Fruit fly (Drosophila melanogaster): ENCODE results near the gene CG6763.
A peak's percentile ranks its signal among the peaks of the same experiment; 100 is the strongest.

Gene CG6763

DNA sequence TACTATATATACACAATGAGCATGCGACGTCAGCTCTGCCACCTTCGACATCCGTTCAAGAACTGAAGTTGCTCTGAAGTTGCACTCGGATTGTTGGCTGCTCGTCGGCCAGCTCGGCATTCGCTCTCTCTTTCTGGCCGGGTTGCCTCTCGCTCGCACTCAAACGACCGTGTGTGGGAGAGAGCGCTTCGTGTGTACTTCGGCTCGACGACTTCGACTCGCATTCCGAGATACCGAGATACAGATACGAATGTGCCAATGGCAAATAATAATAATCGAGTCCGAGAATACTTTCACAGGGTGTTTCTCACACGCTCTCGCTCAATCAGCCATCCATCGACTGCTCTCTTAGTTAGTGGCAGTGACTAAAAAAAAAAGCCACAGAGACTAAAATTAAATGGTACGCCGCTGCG lies 11.6 kb downstream of the CG6763 start (continued):
- TF ChIP-seq MTF-1 (GFP tag; optimal IDR thresholded peaks at IDR 0.05; ENCODE audit: borderline replicate concordance) = peak; percentile 31
- no peak for TF ChIP-seq Ravus (GFP tag; IDR thresholded peaks at IDR 0.05)
- no peak for TF ChIP-seq Hr3 (GFP tag; optimal IDR thresholded peaks at IDR 0.05)
- TF ChIP-seq chm (GFP tag; IDR thresholded peaks at IDR 0.05) = no peak
- TF ChIP-seq CG10431 (GFP tag; optimal IDR thresholded peaks at IDR 0.05) = peak; percentile 20
- no peak for TF ChIP-seq CG2889 (GFP tag; IDR thresholded peaks at IDR 0.05)
- peak; percentile 91; the same call in 3 of the 4 replicates for TF ChIP-seq chinmo (GFP tag; IDR thresholded peaks at IDR 0.05; ENCODE audit: partially characterized antibody)
- TF ChIP-seq CG31224 (GFP tag; IDR thresholded peaks at IDR 0.05) = no peak
- peak; percentile 13 for TF ChIP-seq ERR (GFP tag; optimal IDR thresholded peaks at IDR 0.05)
- TF ChIP-seq CG17912 (GFP tag; optimal IDR thresholded peaks at IDR 0.05) = peak; percentile 45
- TF ChIP-seq CG11504 (tag; optimal IDR thresholded peaks at IDR 0.05) = peak; percentile 30
- no peak for TF ChIP-seq CG6683 (GFP tag; optimal IDR thresholded peaks at IDR 0.05)
- peak; percentile 24 for TF ChIP-seq CG1603 (tag; optimal IDR thresholded peaks at IDR 0.05)
- TF ChIP-seq Hr39 (optimal IDR thresholded peaks at IDR 0.05) = no peak
- TF ChIP-seq CG31388 (GFP tag; optimal IDR thresholded peaks at IDR 0.05) = no peak
- TF ChIP-seq Ada2b (GFP tag; IDR thresholded peaks at IDR 0.05) = no peak
- TF ChIP-seq eve (GFP tag; optimal IDR thresholded peaks at IDR 0.05) = no peak
- no peak for TF ChIP-seq Myb (GFP tag; optimal IDR thresholded peaks at IDR 0.05)
- peak; percentile 89 for TF ChIP-seq Tbp (GFP tag; optimal IDR thresholded peaks at IDR 0.05)
- peak in 1 of 2 experiments; percentile 31 for TF ChIP-seq Pdp1 (GFP tag; optimal IDR thresholded peaks at IDR 0.05)
- TF ChIP-seq nau (GFP tag; optimal IDR thresholded peaks at IDR 0.05) = no peak
- TF ChIP-seq zfh1 (GFP tag; IDR thresholded peaks at IDR 0.05) = peak; percentile 55; the same call in 1 of the 3 replicates
- no peak for TF ChIP-seq crc (GFP tag; optimal IDR thresholded peaks at IDR 0.05)
- no peak for TF ChIP-seq Sox102F (GFP tag; optimal IDR thresholded peaks at IDR 0.05)
- TF ChIP-seq gcm2 (GFP tag; optimal IDR thresholded peaks at IDR 0.05) = no peak
- TF ChIP-seq da (GFP tag; optimal IDR thresholded peaks at IDR 0.05) = no peak
- peak in 1 of 2 experiments; percentile 29 for TF ChIP-seq dpn (GFP tag; optimal IDR thresholded peaks at IDR 0.05)
- no peak for TF ChIP-seq zfh2 (GFP tag; optimal IDR thresholded peaks at IDR 0.05)
- peak; percentile 31 for TF ChIP-seq CG12071 (GFP tag; optimal IDR thresholded peaks at IDR 0.05)
- TF ChIP-seq NC2α (GFP tag; optimal IDR thresholded peaks at IDR 0.05) = no peak
- TF ChIP-seq ftz-f1 (GFP tag; optimal IDR thresholded peaks at IDR 0.05) = peak; percentile 83
- TF ChIP-seq NfI (GFP tag; optimal IDR thresholded peaks at IDR 0.05) = peak; percentile 9
- no peak for TF ChIP-seq B-H2 (GFP tag; optimal IDR thresholded peaks at IDR 0.05)
- peak; percentile 60 for TF ChIP-seq mirr (GFP tag; optimal IDR thresholded peaks at IDR 0.05)
- TF ChIP-seq CG9215 (GFP tag; IDR thresholded peaks at IDR 0.05) = no peak
- TF ChIP-seq CG3065 (GFP tag; optimal IDR thresholded peaks at IDR 0.05) = no peak
- no peak for TF ChIP-seq CG10959 (GFP tag; IDR thresholded peaks at IDR 0.05)
- no peak for TF ChIP-seq usp (GFP tag; optimal IDR thresholded peaks at IDR 0.05)
- peak; percentile 46 for TF ChIP-seq salm (tag; optimal IDR thresholded peaks at IDR 0.05)
- no peak for TF ChIP-seq CG1602 (GFP tag; optimal IDR thresholded peaks at IDR 0.05)
- no peak for TF ChIP-seq CG1792 (GFP tag; optimal IDR thresholded peaks at IDR 0.05)
- TF ChIP-seq repo (GFP tag; optimal IDR thresholded peaks at IDR 0.05) = no peak
- peak; percentile 45 for TF ChIP-seq unpg (GFP tag; optimal IDR thresholded peaks at IDR 0.05)
- no peak for TF ChIP-seq CG2202 (tag; optimal IDR thresholded peaks at IDR 0.05)
- 0 out of 3 replicates have a peak, but pooled peaks have one; percentile 16 for TF ChIP-seq Dbx (GFP tag; IDR thresholded peaks at IDR 0.05)
- no peak for TF ChIP-seq Vsx1 (GFP tag; optimal IDR thresholded peaks at IDR 0.05)
- no peak for TF ChIP-seq h (optimal IDR thresholded peaks at IDR 0.05)
- TF ChIP-seq Taf1 (GFP tag; IDR thresholded peaks at IDR 0.05) = no peak
- no peak for TF ChIP-seq prd (optimal IDR thresholded peaks at IDR 0.05)
- no peak for TF ChIP-seq prd (GFP tag; IDR thresholded peaks at IDR 0.05)
- no peak for TF ChIP-seq CG10209 (GFP tag; optimal IDR thresholded peaks at IDR 0.05)
- 0 out of 2 replicates have a peak, but pooled peaks have one; percentile 16 for TF ChIP-seq CG7372 (GFP tag; IDR thresholded peaks at IDR 0.05)
- TF ChIP-seq E2f2 (GFP tag; IDR thresholded peaks at IDR 0.05) = no peak; the same call in 1 of the 2 replicates

All from whole organism, embryonic.